Fruit fly (Drosophila melanogaster): ENCODE measurements around the gene CG14275.

DNA sequence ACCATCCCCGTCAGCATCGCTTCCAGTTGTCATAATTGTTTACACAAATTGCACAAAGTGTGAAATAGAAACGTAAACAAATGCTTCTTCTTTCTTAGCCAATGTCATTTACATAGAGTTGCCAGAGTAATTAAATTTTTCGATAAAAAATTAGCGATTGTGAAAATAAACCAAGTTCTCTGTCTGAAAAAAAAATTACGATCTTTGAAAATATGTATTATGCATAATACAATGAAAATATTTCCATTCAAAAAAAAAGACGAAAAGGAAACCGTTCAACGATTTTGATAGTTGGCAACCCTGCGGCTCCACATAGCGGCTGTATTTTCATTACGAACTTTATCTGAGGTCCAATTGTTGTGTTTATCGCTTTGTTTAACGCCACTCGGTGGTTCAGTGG, 16.2 kb upstream of the CG14275 start, which contains the start of the genes CG7810 and CG7806:
- TF ChIP-seq CG7101 (tag; optimal IDR thresholded peaks at IDR 0.05) = peak; percentile 92
- TF ChIP-seq CG12768 (GFP tag; optimal IDR thresholded peaks at IDR 0.05) = peak; percentile 86
- TF ChIP-seq CG1620 (GFP tag; optimal IDR thresholded peaks at IDR 0.05) = peak; percentile 80
- no peak for TF ChIP-seq Hr96 (GFP tag; optimal IDR thresholded peaks at IDR 0.05)
- TF ChIP-seq pad (GFP tag; optimal IDR thresholded peaks at IDR 0.05) = peak; percentile 43
- TF ChIP-seq kay (GFP tag; ENCODE audit: borderline replicate concordance) = no peak
- peak; percentile 91 for TF ChIP-seq bab1 (GFP tag; optimal IDR thresholded peaks at IDR 0.05)
- TF ChIP-seq CG5204 (GFP tag; optimal IDR thresholded peaks at IDR 0.05) = no peak
- peak; percentile 83 for TF ChIP-seq CG7045 (GFP tag; optimal IDR thresholded peaks at IDR 0.05)
- TF ChIP-seq CG33017 (tag; optimal IDR thresholded peaks at IDR 0.05) = peak; percentile 92
- no peak for TF ChIP-seq cnc (optimal IDR thresholded peaks at IDR 0.05)
- TF ChIP-seq Clk (GFP tag; optimal IDR thresholded peaks at IDR 0.05) = peak; percentile 48
- TF ChIP-seq Mnt (GFP tag; optimal IDR thresholded peaks at IDR 0.05) = peak; percentile 78
- peak; percentile 75 for TF ChIP-seq cic (GFP tag; optimal IDR thresholded peaks at IDR 0.05)
